Worm (Caenorhabditis elegans) whole organism, L2 larva: ENCODE measurements around the gene daam-1.

Experiments used
- R02D3.7 ChIP-seq: fragments of 150-350 bp; optimal IDR thresholded peaks from 2 replicates; lab custom pipeline; 2014; ENCODE audit warnings: missing biosample characterization, missing genetic modification characterization
- ceh-16 ChIP-seq: fragments of 150-350 bp; optimal IDR thresholded peaks from 2 replicates; lab custom pipeline; 2014; ENCODE audit warnings: missing biosample characterization, missing genetic modification characterization
- dmd-4 ChIP-seq: sonication (generic microtip); optimal IDR thresholded peaks from 2 replicates; lab custom pipeline; 2017; ENCODE audit warnings: missing biosample characterization, missing genetic modification characterization
- egl-27 ChIP-seq: sonication (generic microtip); optimal IDR thresholded peaks from 3 replicates; lab custom pipeline; 2017; ENCODE audit warnings: missing biosample characterization, missing genetic modification reagents, missing genetic modification characterization
- fos-1 ChIP-seq: fragments of 150-350 bp; optimal IDR thresholded peaks from 2 replicates; lab custom pipeline; 2014; ENCODE audit warnings: missing biosample characterization, missing genetic modification characterization
- gmeb-1 ChIP-seq: fragments of 150-350 bp; optimal IDR thresholded peaks from 2 replicates; lab custom pipeline; 2014; ENCODE audit warnings: missing biosample characterization, missing genetic modification characterization
- lin-11 ChIP-seq: fragments of 150-350 bp; sonication (generic microtip); optimal IDR thresholded peaks from 2 replicates; lab custom pipeline; 2014; ENCODE audit warnings: missing biosample characterization, missing genetic modification characterization, inconsistent platforms, mixed read lengths
- lin-13 ChIP-seq: fragments of 150-350 bp; optimal IDR thresholded peaks from 2 replicates; lab custom pipeline; 2014; ENCODE audit warnings: missing biosample characterization, missing genetic modification reagents, missing genetic modification characterization
- lin-39 ChIP-seq: fragments of 150-350 bp; optimal IDR thresholded peaks from 2 replicates; lab custom pipeline; 2014; ENCODE audit warnings: missing biosample characterization, missing genetic modification reagents, missing genetic modification characterization
- mab-5 ChIP-seq: fragments of 150-350 bp; optimal IDR thresholded peaks from 2 replicates; lab custom pipeline; 2014; ENCODE audit warnings: missing biosample characterization, missing genetic modification characterization
- mbf-1 ChIP-seq: sonication (generic microtip); optimal IDR thresholded peaks from 2 replicates; lab custom pipeline; 2017; ENCODE audit warnings: missing biosample characterization, missing genetic modification characterization
- mdl-1 ChIP-seq, 2 experiments: fragments of 150-350 bp in 1 of 2; sonication (generic microtip) in 1 of 2; optimal IDR thresholded peaks; 2 replicates each; lab custom pipeline; 2017; ENCODE audit warnings: missing biosample characterization in 2 of 2, missing genetic modification characterization in 2 of 2
- nhr-10 ChIP-seq: sonication (generic microtip); optimal IDR thresholded peaks from 2 replicates; lab custom pipeline; 2017; ENCODE audit warnings: missing biosample characterization, missing genetic modification characterization
- nhr-11 ChIP-seq: fragments of 150-350 bp; optimal IDR thresholded peaks from 2 replicates; lab custom pipeline; 2014; ENCODE audit warnings: missing biosample characterization, missing genetic modification characterization
- nhr-12 ChIP-seq: fragments of 150-350 bp; optimal IDR thresholded peaks from 2 replicates; lab custom pipeline; 2014; ENCODE audit warnings: missing biosample characterization, missing genetic modification characterization
- nhr-23 ChIP-seq: fragments of 150-350 bp; optimal IDR thresholded peaks from 2 replicates; lab custom pipeline; 2014; ENCODE audit warnings: missing biosample characterization, missing genetic modification reagents, missing genetic modification characterization
- nhr-25 ChIP-seq: fragments of 150-350 bp; sonication (generic microtip); optimal IDR thresholded peaks from 3 replicates; lab custom pipeline; 2014; ENCODE audit warnings: missing biosample characterization, missing genetic modification characterization
- nhr-6 ChIP-seq: fragments of 150-350 bp; optimal IDR thresholded peaks from 2 replicates; lab custom pipeline; 2014; ENCODE audit warnings: missing biosample characterization, missing genetic modification characterization
- nhr-77 ChIP-seq: fragments of 150-350 bp; optimal IDR thresholded peaks from 2 replicates; lab custom pipeline; 2014; ENCODE audit warnings: missing biosample characterization, missing genetic modification characterization
- peb-1 ChIP-seq: fragments of 150-350 bp; optimal IDR thresholded peaks from 2 replicates; lab custom pipeline; 2014; ENCODE audit warnings: missing biosample characterization, missing genetic modification characterization
- sem-4 ChIP-seq: fragments of 150-350 bp; optimal IDR thresholded peaks from 2 replicates; lab custom pipeline; 2014; ENCODE audit warnings: missing biosample characterization, missing genetic modification reagents, missing genetic modification characterization
- skn-1 ChIP-seq: sonication (generic microtip); optimal IDR thresholded peaks from 2 replicates; lab custom pipeline; 2017; ENCODE audit warnings: missing biosample characterization, missing genetic modification characterization
- sma-3 ChIP-seq: sonication (generic microtip); optimal IDR thresholded peaks from 2 replicates; lab custom pipeline; 2016; ENCODE audit warnings: missing genetic modification reagents, missing genetic modification characterization, missing compliant biosample characterization
- unc-39 ChIP-seq: fragments of 150-350 bp; optimal IDR thresholded peaks from 2 replicates; lab custom pipeline; 2014; ENCODE audit warnings: missing biosample characterization, missing genetic modification characterization
- unc-55 ChIP-seq: fragments of 150-350 bp; sonication (generic microtip); optimal IDR thresholded peaks from 3 replicates; lab custom pipeline; 2014; ENCODE audit warnings: missing biosample characterization, missing genetic modification reagents, missing genetic modification characterization
- unc-62 ChIP-seq: fragments of 150-350 bp; optimal IDR thresholded peaks from 2 replicates; lab custom pipeline; 2014; ENCODE audit warnings: missing biosample characterization, missing genetic modification reagents, missing genetic modification characterization
- ztf-1 ChIP-seq: fragments of 200-800 bp; sonication (Bioruptor generic); conservative IDR thresholded peaks from 2 replicates; pipeline ENCODE4 v1.3.6; 2022; ENCODE audit warnings: missing genetic modification characterization, missing compliant biosample characterization
- ztf-11 ChIP-seq: sonication (generic microtip); optimal IDR thresholded peaks from 2 replicates; lab custom pipeline; 2017; ENCODE audit warnings: missing biosample characterization, missing genetic modification characterization
- ztf-4 ChIP-seq: fragments of 150-350 bp; optimal IDR thresholded peaks from 2 replicates; lab custom pipeline; 2014; ENCODE audit warnings: missing biosample characterization, missing genetic modification characterization

Gene daam-1

ce11 chrV:53286-53685 lies 30.3 kb downstream of the daam-1 start (continued):
- peak; percentile 2 for TF ChIP-seq fos-1 (tag; lab: Kevin White, UChicago)
- TF ChIP-seq sem-4 (tag; lab: Kevin White, UChicago), result no peak
- no peak for TF ChIP-seq unc-39 (tag; lab: Kevin White, UChicago)
- TF ChIP-seq nhr-12 (tag; lab: Kevin White, UChicago), result no peak

ce11 chrV:48622-49021 lies 35.0 kb downstream of the daam-1 start, which contains the start of gene B0348.1:
B0348.1 (plus strand) TSS chrV:48922.
- no peak for TF ChIP-seq ztf-11
- no peak for TF ChIP-seq gmeb-1 (tag; lab: Kevin White, UChicago)
- TF ChIP-seq unc-39 (tag; lab: Kevin White, UChicago), result no peak
- TF ChIP-seq ztf-1 (GFP tag; lab: Robert Waterston, UW), result no peak

DNA sequence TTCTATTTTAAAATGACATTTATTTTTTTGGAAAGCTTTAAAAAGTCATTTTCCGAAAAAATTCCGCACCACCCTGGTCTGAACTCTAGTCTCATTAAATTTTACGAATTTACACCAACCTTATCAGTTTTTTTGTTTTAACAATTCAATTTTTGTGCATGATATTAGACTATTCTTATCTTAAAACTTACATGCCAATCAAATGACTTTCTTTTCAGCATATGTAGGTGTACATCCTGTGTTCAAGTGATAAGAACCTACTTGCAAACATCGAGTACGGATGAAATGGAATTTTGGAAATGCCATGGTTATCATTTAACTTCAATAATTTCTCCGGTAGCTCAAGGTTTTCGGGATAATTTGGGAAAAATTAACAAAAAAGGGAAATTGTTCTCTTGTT lies 35.8 kb downstream of the daam-1 start:
- TF ChIP-seq ztf-11, result no peak
- TF ChIP-seq nhr-10 (tag; lab: Kevin White, UChicago), result no peak
- TF ChIP-seq fos-1 (tag; lab: Kevin White, UChicago), result peak; percentile 85

- TF ChIP-seq mab-5 (no peak), fos-1 (tag; lab: Kevin White, UChicago) (peak; percentile 26)
- TF ChIP-seq, all 48 proteins: peak for 1
These were observed 38.6 kb downstream of the daam-1 start, which contains the start of gene B0348.2 for ce11 chrV:45010-45409. B0348.2 (plus strand) TSS chrV:45310.

DNA sequence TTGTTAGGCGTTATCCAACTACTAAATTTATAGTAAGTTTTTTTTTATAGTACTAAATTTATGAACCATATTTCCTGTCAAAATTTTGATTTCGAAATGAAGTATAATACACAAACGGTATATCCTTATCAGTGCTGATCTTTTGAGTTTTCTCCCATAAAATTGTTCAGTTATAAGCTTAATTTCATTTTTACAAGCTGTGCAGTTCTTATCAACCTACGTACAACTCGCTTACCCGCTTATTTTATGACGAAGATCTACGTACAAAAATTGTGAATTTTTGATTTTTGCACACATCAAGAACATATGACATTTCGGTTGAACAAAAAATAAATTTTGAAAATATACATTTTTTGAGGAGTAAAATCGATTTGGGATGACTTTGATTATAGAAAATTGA lies 39.6 kb downstream of the daam-1 start:
- TF ChIP-seq skn-1 (tag; lab: Kevin White, UChicago) (no peak), ztf-4 (tag; lab: Kevin White, UChicago) (no peak), lin-13 (GFP tag; lab: Kevin White, UChicago) (no peak), ztf-1 (GFP tag; lab: Robert Waterston, UW) (no peak), nhr-77 (tag; lab: Kevin White, UChicago) (no peak), fos-1 (tag; lab: Kevin White, UChicago) (peak; percentile 60), mbf-1 (tag; lab: Kevin White, UChicago) (no peak)

- no peak for TF ChIP-seq egl-27 (tag; lab: Kevin White, UChicago)
- no peak for TF ChIP-seq gmeb-1 (tag; lab: Kevin White, UChicago)
- no peak for TF ChIP-seq ceh-16 (tag; lab: Kevin White, UChicago)
- TF ChIP-seq R02D3.7, result no peak
These were observed 40.6 kb downstream of the daam-1 start for ce11 chrV:43070-43469.

DNA sequence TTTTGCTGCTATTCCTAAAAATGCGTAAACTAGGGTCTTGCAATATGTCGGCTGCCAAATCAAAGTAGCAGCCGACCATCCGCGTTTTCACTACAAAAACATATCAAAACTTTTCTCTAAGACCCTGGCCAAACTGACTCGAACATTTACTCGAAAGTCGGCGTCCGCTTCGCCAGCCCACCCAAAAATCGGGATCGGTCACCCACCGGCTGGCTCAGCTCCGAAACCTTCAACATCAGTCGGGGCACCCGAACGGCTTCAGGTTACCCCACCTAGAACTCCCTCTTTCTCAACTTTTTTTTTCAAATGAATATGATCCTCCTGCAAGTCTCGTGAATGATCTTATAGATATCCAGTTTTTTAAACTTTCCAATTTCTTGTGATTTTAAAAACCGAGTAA lies 45.9 kb downstream of the daam-1 start:
- no peak for TF ChIP-seq lin-11 (tag; lab: Kevin White, UChicago)
- TF ChIP-seq nhr-11, result no peak
- TF ChIP-seq unc-55, result no peak
- TF ChIP-seq fos-1 (tag; lab: Kevin White, UChicago), result no peak
- no peak for TF ChIP-seq nhr-6 (tag; lab: Kevin White, UChicago)
- no peak for TF ChIP-seq ztf-4 (tag; lab: Kevin White, UChicago)
- no peak for TF ChIP-seq nhr-23 (tag; lab: Kevin White, UChicago)
- no peak for TF ChIP-seq peb-1 (tag; lab: Kevin White, UChicago)
- no peak for TF ChIP-seq unc-62 (GFP tag; lab: Kevin White, UChicago)
- TF ChIP-seq mab-5, result no peak
- no peak for TF ChIP-seq sma-3
- no peak for TF ChIP-seq lin-39 (tag; lab: Kevin White, UChicago)
- no peak for TF ChIP-seq ztf-11
- no peak for TF ChIP-seq dmd-4 (tag; lab: Kevin White, UChicago)
- no peak for TF ChIP-seq nhr-25
- no peak for TF ChIP-seq skn-1 (tag; lab: Kevin White, UChicago)
- no peak for TF ChIP-seq mdl-1 (tag; optimal IDR thresholded peaks at IDR 0.05; lab: Kevin White, UChicago)

DNA sequence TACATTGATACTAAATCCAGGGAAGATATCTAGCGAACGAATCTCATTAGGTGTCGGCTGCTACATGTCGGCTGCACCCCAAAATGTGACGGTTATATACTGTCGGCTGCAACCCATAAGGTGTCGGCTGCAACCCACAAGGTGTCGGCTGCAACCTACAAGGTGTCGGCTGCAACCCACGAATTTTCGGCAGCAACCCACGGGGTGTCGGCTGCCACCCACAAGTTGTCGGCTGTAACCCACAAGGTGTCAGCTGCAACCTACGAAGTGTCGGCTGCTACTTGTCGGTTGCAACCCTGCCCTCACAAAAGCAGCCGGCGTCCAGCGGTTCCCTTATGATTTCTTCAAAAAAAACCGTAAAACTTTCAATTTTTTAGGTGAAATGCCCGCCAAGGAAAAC lies 53.8 kb downstream of the daam-1 start:
- TF ChIP-seq skn-1 (tag; lab: Kevin White, UChicago) (no peak), ceh-16 (tag; lab: Kevin White, UChicago) (no peak)
